Worm (Caenorhabditis elegans) whole organism, L1 larva: ENCODE measurements around the gene fbxa-102.

ENCODE experiments used
- ceh-82 ChIP-seq, 3 experiments: fragments of 150-350 bp in 1 of 3; sonication (generic microtip) in 2 of 3; optimal IDR thresholded peaks; 2 replicates each; lab custom pipeline; 2014 to 2017; ENCODE audit warnings: missing biosample characterization in 3 of 3, missing genetic modification characterization in 3 of 3
- dpl-1 ChIP-seq, 3 experiments: fragments of 150-350 bp in 2 of 3; sonication (generic microtip) in 1 of 3; optimal IDR thresholded peaks; 2 replicates each; lab custom pipeline; 2014 to 2017; ENCODE audit warnings: missing biosample characterization in 3 of 3, missing genetic modification characterization in 3 of 3, missing genetic modification reagents in 3 of 3
- fkh-10 ChIP-seq: sonication (generic microtip); optimal IDR thresholded peaks from 2 replicates; lab custom pipeline; 2017; ENCODE audit warnings: missing biosample characterization, missing genetic modification reagents, missing genetic modification characterization
- fos-1 ChIP-seq: fragments of 150-350 bp; optimal IDR thresholded peaks from 2 replicates; lab custom pipeline; 2014; ENCODE audit warnings: missing biosample characterization, missing genetic modification characterization
- jun-1 ChIP-seq: fragments of 150-350 bp; optimal IDR thresholded peaks from 2 replicates; lab custom pipeline; 2014; ENCODE audit warnings: missing biosample characterization, missing genetic modification reagents, missing genetic modification characterization
- lin-13 ChIP-seq: fragments of 150-350 bp; optimal IDR thresholded peaks from 2 replicates; lab custom pipeline; 2014; ENCODE audit warnings: missing biosample characterization, missing genetic modification reagents, missing genetic modification characterization
- mdl-1 ChIP-seq, 2 experiments: fragments of 150-350 bp; optimal IDR thresholded peaks; 2 replicates each; lab custom pipeline; 2014 to 2017; ENCODE audit warnings: missing biosample characterization in 2 of 2, missing genetic modification characterization in 2 of 2, inconsistent platforms in 1 of 2
- nhr-12 ChIP-seq: sonication (generic microtip); optimal IDR thresholded peaks from 2 replicates; lab custom pipeline; 2017; ENCODE audit warnings: missing biosample characterization, missing genetic modification characterization
- nhr-237 ChIP-seq: fragments of 150-350 bp; optimal IDR thresholded peaks from 2 replicates; lab custom pipeline; 2014; ENCODE audit warnings: missing biosample characterization, missing genetic modification characterization
- nhr-28 ChIP-seq: fragments of 150-350 bp; optimal IDR thresholded peaks from 2 replicates; lab custom pipeline; 2014; ENCODE audit warnings: missing biosample characterization, missing genetic modification characterization
- nhr-76 ChIP-seq: sonication (generic microtip); optimal IDR thresholded peaks from 2 replicates; lab custom pipeline; 2017; ENCODE audit warnings: missing biosample characterization, missing genetic modification characterization
- sptf-1 ChIP-seq: fragments of 150-350 bp; optimal IDR thresholded peaks from 2 replicates; lab custom pipeline; 2014; ENCODE audit warnings: missing biosample characterization, missing genetic modification characterization
- sup-37 ChIP-seq: fragments of 200-800 bp; sonication (Bioruptor generic); optimal IDR thresholded peaks from 2 replicates; lab custom pipeline; 2018; ENCODE audit warnings: mild to moderate bottlenecking, missing genetic modification characterization, missing compliant biosample characterization
- ztf-4 ChIP-seq: fragments of 150-350 bp; optimal IDR thresholded peaks from 2 replicates; lab custom pipeline; 2014; ENCODE audit warnings: missing biosample characterization, missing genetic modification characterization

- TF ChIP-seq fos-1 (tag; lab: Kevin White, UChicago) (no peak), nhr-237 (tag; lab: Kevin White, UChicago) (no peak), lin-13 (GFP tag; lab: Kevin White, UChicago) (no peak), nhr-12 (tag; lab: Kevin White, UChicago) (no peak), jun-1 (tag; lab: Kevin White, UChicago) (no peak), nhr-76 (tag; lab: Kevin White, UChicago) (no peak), sptf-1 (tag; lab: Kevin White, UChicago) (no peak), sup-37 (GFP tag; lab: Kevin White, UChicago) (no peak), mdl-1 (tag; optimal IDR thresholded peaks at IDR 0.05; lab: Kevin White, UChicago) (no peak), ceh-82 (tag; optimal IDR thresholded peaks at IDR 0.05; lab: Kevin White, UChicago) (no peak), ztf-4 (tag; lab: Kevin White, UChicago) (no peak), nhr-28 (tag; lab: Kevin White, UChicago) (no peak), dpl-1 (GFP tag; optimal IDR thresholded peaks at IDR 0.05; lab: Kevin White, UChicago) (no peak), fkh-10 (GFP tag; lab: Kevin White, UChicago) (no peak)
Observed at ce11 chrV:17506289-17506688, 12.7 kb upstream of the fbxa-102 start, which contains the start of gene srw-31.
